Fruit fly (Drosophila melanogaster) S2 (cell line): ENCODE measurements around the gene janB.

Experiments
- CG8478 ChIP-seq: fragments of >200 bp; optimal IDR thresholded peaks from 2 replicates; lab custom pipeline; 2018
- CTCF ChIP-seq, 2 experiments: fragments of >200 bp; optimal IDR thresholded peaks; 2 replicates each; lab custom pipeline; 2018

DNA sequence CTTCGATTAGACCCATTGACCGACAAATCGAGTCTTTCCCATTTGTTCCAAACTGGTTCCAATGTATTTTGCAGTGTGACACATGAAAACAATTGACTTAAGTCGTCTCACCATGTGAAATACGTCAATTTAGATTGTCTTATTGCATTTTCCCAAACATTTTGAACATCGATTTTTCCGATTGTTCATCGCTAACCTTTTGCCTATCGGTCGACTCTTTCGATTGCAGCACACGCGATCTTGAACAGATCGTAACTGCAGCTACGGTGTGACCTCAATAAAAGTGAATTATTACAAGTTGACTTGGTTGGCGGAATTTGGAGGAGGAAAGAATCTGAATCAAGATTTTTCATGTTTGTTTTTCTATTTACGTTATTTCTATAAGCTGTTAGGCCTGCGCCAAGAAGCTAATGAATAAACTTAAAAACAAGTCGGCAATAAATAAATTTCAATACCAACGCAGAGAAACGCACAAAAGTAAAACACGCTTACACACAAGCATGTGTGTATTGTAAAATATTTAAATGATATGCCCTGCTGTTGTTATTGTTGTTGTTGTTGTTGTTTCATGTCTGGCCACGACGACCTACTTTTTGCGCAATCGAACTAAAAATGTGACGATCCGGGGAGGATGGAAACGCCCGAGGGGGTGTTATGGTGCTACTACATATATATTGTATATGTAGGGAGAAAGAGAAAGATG is 22.1 kb upstream of the janB start:
- TF ChIP-seq CTCF (optimal IDR thresholded peaks at IDR 0.05; lab: Kevin White, UChicago) (no peak), CG8478 (lab: Kevin White, UChicago) (no peak)
